Worm (Caenorhabditis elegans) whole organism, mixed stage, embryonic: ENCODE results near the gene srg-16.

ENCODE experiments used
- M03D4.4 ChIP-seq: sonication (generic microtip); optimal IDR thresholded peaks from 2 replicates; lab custom pipeline; 2017; ENCODE audit warnings: mild to moderate bottlenecking, missing genetic modification characterization, missing compliant biosample characterization
- bed-3 ChIP-seq: fragments of 200-800 bp; sonication (Bioruptor generic); optimal IDR thresholded peaks from 3 replicates; lab custom pipeline; 2018; ENCODE audit warnings: mild to moderate bottlenecking, missing genetic modification characterization, moderate library complexity, missing compliant biosample characterization
- blmp-1 ChIP-seq: fragments of 150-350 bp; optimal IDR thresholded peaks from 2 replicates; lab custom pipeline; 2014; ENCODE audit warnings: missing biosample characterization, missing genetic modification characterization
- ceh-39 ChIP-seq: fragments of 150-350 bp; optimal IDR thresholded peaks from 2 replicates; lab custom pipeline; 2014; ENCODE audit warnings: missing biosample characterization, missing genetic modification characterization
- ceh-43 ChIP-seq: fragments of 200-800 bp; sonication (Bioruptor generic); optimal IDR thresholded peaks from 2 replicates; lab custom pipeline; 2018; ENCODE audit warnings: mild to moderate bottlenecking, missing genetic modification characterization, moderate library complexity, missing compliant biosample characterization
- ceh-83 ChIP-seq: fragments of 200-800 bp; sonication (Bioruptor generic); optimal IDR thresholded peaks from 2 replicates; lab custom pipeline; 2018; ENCODE audit warnings: mild to moderate bottlenecking, missing genetic modification characterization, missing compliant biosample characterization
- cnd-1 ChIP-seq: fragments of 200-800 bp; sonication (Bioruptor generic); optimal IDR thresholded peaks from 2 replicates; lab custom pipeline; 2018; ENCODE audit warnings: mild to moderate bottlenecking, missing genetic modification characterization, missing compliant biosample characterization
- drap-1 ChIP-seq: fragments of 200-800 bp; sonication (Bioruptor generic); optimal IDR thresholded peaks from 3 replicates; lab custom pipeline; 2018; ENCODE audit warnings: mild to moderate bottlenecking, missing genetic modification characterization, missing compliant biosample characterization
- elt-1 ChIP-seq: sonication (generic microtip); optimal IDR thresholded peaks from 2 replicates; lab custom pipeline; 2017; ENCODE audit warnings: missing genetic modification characterization, mild to moderate bottlenecking, missing compliant biosample characterization, antibody characterized with exemption, moderate library complexity, borderline replicate concordance; ENCODE audit not compliant: insufficient read depth
- elt-3 ChIP-seq: fragments of 150-350 bp; optimal IDR thresholded peaks from 2 replicates; lab custom pipeline; 2014; ENCODE audit warnings: missing biosample characterization, missing genetic modification characterization
- flh-1 ChIP-seq: fragments of 200-800 bp; sonication (Bioruptor generic); optimal IDR thresholded peaks from 2 replicates; lab custom pipeline; 2018; ENCODE audit warnings: mild to moderate bottlenecking, missing genetic modification characterization, moderate library complexity, missing compliant biosample characterization
- ham-2 ChIP-seq: fragments of 200-800 bp; sonication (Bioruptor generic); optimal IDR thresholded peaks from 2 replicates; lab custom pipeline; 2018; ENCODE audit warnings: mild to moderate bottlenecking, missing genetic modification characterization, missing compliant biosample characterization
- hlh-1 ChIP-seq: fragments of 150-350 bp; optimal IDR thresholded peaks from 2 replicates; lab custom pipeline; 2014; ENCODE audit warnings: missing biosample characterization, missing genetic modification reagents, missing genetic modification characterization
- lin-13 ChIP-seq: fragments of 150-350 bp; optimal IDR thresholded peaks from 2 replicates; lab custom pipeline; 2014; ENCODE audit warnings: missing biosample characterization, missing genetic modification characterization
- lsy-2 ChIP-seq: fragments of 150-350 bp; optimal IDR thresholded peaks from 2 replicates; lab custom pipeline; 2014; ENCODE audit warnings: missing biosample characterization, missing genetic modification characterization
- mab-5 ChIP-seq: fragments of 150-350 bp; optimal IDR thresholded peaks from 2 replicates; lab custom pipeline; 2014; ENCODE audit warnings: missing biosample characterization, missing genetic modification characterization
- mep-1 ChIP-seq: fragments of 150-350 bp; optimal IDR thresholded peaks from 2 replicates; lab custom pipeline; 2017; ENCODE audit warnings: missing biosample characterization, missing genetic modification reagents, missing genetic modification characterization, inconsistent platforms
- mls-2 ChIP-seq: sonication (generic microtip); optimal IDR thresholded peaks from 2 replicates; lab custom pipeline; 2016; ENCODE audit warnings: mild to moderate bottlenecking, missing genetic modification characterization, moderate library complexity, missing compliant biosample characterization
- nhr-12 ChIP-seq: fragments of 150-350 bp; optimal IDR thresholded peaks from 2 replicates; lab custom pipeline; 2014; ENCODE audit warnings: missing biosample characterization, missing genetic modification characterization
- nhr-2 ChIP-seq: fragments of 150-350 bp; optimal IDR thresholded peaks from 2 replicates; lab custom pipeline; 2014; ENCODE audit warnings: missing biosample characterization, missing genetic modification characterization
- nhr-237 ChIP-seq: fragments of 150-350 bp; optimal IDR thresholded peaks from 2 replicates; lab custom pipeline; 2014; ENCODE audit warnings: missing biosample characterization, missing genetic modification characterization
- nhr-28 ChIP-seq: fragments of 150-350 bp; optimal IDR thresholded peaks from 2 replicates; lab custom pipeline; 2014; ENCODE audit warnings: missing biosample characterization, missing genetic modification characterization
- nhr-76 ChIP-seq: sonication (generic microtip); optimal IDR thresholded peaks from 2 replicates; lab custom pipeline; 2017; ENCODE audit warnings: missing biosample characterization, missing genetic modification characterization
- pha-4 ChIP-seq: fragments of 150-350 bp; optimal IDR thresholded peaks from 2 replicates; lab custom pipeline; 2018; ENCODE audit warnings: missing biosample characterization, missing genetic modification reagents, missing genetic modification characterization
- snpc-4 ChIP-seq: fragments of 150-350 bp; optimal IDR thresholded peaks from 2 replicates; lab custom pipeline; 2014; ENCODE audit warnings: missing biosample characterization, missing genetic modification characterization
- sptf-1 ChIP-seq: sonication (generic microtip); optimal IDR thresholded peaks from 2 replicates; lab custom pipeline; 2017; ENCODE audit warnings: mild to moderate bottlenecking, missing genetic modification characterization, moderate library complexity, missing compliant biosample characterization
- tbx-8 ChIP-seq: fragments of 200-800 bp; sonication (Bioruptor generic); optimal IDR thresholded peaks from 2 replicates; lab custom pipeline; 2018; ENCODE audit warnings: mild to moderate bottlenecking, missing genetic modification characterization, moderate library complexity, missing compliant biosample characterization
- unc-120 ChIP-seq: sonication (generic microtip); optimal IDR thresholded peaks from 2 replicates; lab custom pipeline; 2017; ENCODE audit warnings: missing genetic modification characterization, missing compliant biosample characterization; ENCODE audit not compliant: poor library complexity, severe bottlenecking
- unc-62 ChIP-seq: fragments of 150-350 bp; optimal IDR thresholded peaks from 2 replicates; lab custom pipeline; 2014; ENCODE audit warnings: missing biosample characterization, missing genetic modification reagents, missing genetic modification characterization
- zip-8 ChIP-seq: fragments of 150-350 bp; optimal IDR thresholded peaks from 2 replicates; lab custom pipeline; 2014; ENCODE audit warnings: missing biosample characterization, missing genetic modification characterization
- ztf-11 ChIP-seq: fragments of 150-350 bp; optimal IDR thresholded peaks from 2 replicates; lab custom pipeline; 2014; ENCODE audit warnings: missing biosample characterization, missing genetic modification characterization

srg-16 gene

ce11 chrII:12511866-12512265 is 44.9 kb downstream of the srg-16 start, which contains the start of gene srh-73:
TSS of gene srh-73 (plus strand) at chrII:12512166.
- no peak for TF ChIP-seq snpc-4 (tag; lab: Kevin White, UChicago)
- TF ChIP-seq pha-4 (tag; lab: Kevin White, UChicago), result no peak
- no peak for TF ChIP-seq nhr-76
- no peak for TF ChIP-seq cnd-1 (tag; lab: Kevin White, UChicago)
- no peak for TF ChIP-seq nhr-12
- TF ChIP-seq ceh-39 (tag; lab: Kevin White, UChicago), result no peak
- no peak for TF ChIP-seq drap-1
- TF ChIP-seq lin-13 (tag; lab: Kevin White, UChicago), result no peak
- TF ChIP-seq unc-62 (GFP tag; lab: Kevin White, UChicago), result no peak
- TF ChIP-seq M03D4.4 (tag; lab: Kevin White, UChicago), result no peak
- no peak for TF ChIP-seq mls-2 (tag; lab: Kevin White, UChicago)
- no peak for TF ChIP-seq nhr-2 (tag; lab: Kevin White, UChicago)
- TF ChIP-seq elt-1 (tag; lab: Kevin White, UChicago), result no peak
- TF ChIP-seq mep-1 (tag; lab: Kevin White, UChicago), result no peak
- TF ChIP-seq nhr-237 (tag; lab: Kevin White, UChicago), result no peak
- TF ChIP-seq ceh-83 (GFP tag; lab: Kevin White, UChicago), result no peak
- TF ChIP-seq nhr-28 (tag; lab: Kevin White, UChicago), result no peak
- TF ChIP-seq ztf-11 (tag; lab: Kevin White, UChicago), result no peak

ce11 chrII:12514620-12515019 is 47.7 kb downstream of the srg-16 start, which contains the start of gene srh-69:
TSS of gene srh-69 (minus strand) at chrII:12514720.
- no peak for TF ChIP-seq nhr-12

- TF ChIP-seq flh-1 (GFP tag; lab: Kevin White, UChicago) (no peak), nhr-12 (no peak), elt-3 (tag; lab: Kevin White, UChicago) (no peak), zip-8 (tag; lab: Kevin White, UChicago) (no peak), ztf-11 (tag; lab: Kevin White, UChicago) (no peak), ceh-83 (GFP tag; lab: Kevin White, UChicago) (no peak), unc-120 (tag; lab: Kevin White, UChicago) (no peak), mls-2 (tag; lab: Kevin White, UChicago) (no peak), sptf-1 (tag; lab: Kevin White, UChicago) (no peak), mab-5 (no peak), drap-1 (no peak), lsy-2 (tag; lab: Kevin White, UChicago) (no peak), tbx-8 (GFP tag; lab: Kevin White, UChicago) (no peak)
- TF ChIP-seq, all 35 proteins: peak for 0
Observed at ce11 chrII:12516313-12516712, 49.4 kb downstream of the srg-16 start, which contains the start of gene srh-61. TSS of gene srh-61 (minus strand) at chrII:12516413.

- TF ChIP-seq ceh-39 (tag; lab: Kevin White, UChicago) (no peak), nhr-2 (tag; lab: Kevin White, UChicago) (no peak), mep-1 (tag; lab: Kevin White, UChicago) (no peak), unc-62 (GFP tag; lab: Kevin White, UChicago) (no peak), cnd-1 (tag; lab: Kevin White, UChicago) (no peak), bed-3 (GFP tag; lab: Kevin White, UChicago) (no peak), pha-4 (tag; lab: Kevin White, UChicago) (no peak), ceh-43 (GFP tag; lab: Kevin White, UChicago) (no peak), elt-3 (tag; lab: Kevin White, UChicago) (no peak), lin-13 (tag; lab: Kevin White, UChicago) (no peak), ham-2 (GFP tag; lab: Kevin White, UChicago) (no peak), zip-8 (tag; lab: Kevin White, UChicago) (no peak), blmp-1 (tag; lab: Kevin White, UChicago) (no peak), hlh-1 (tag; lab: Kevin White, UChicago) (no peak), flh-1 (GFP tag; lab: Kevin White, UChicago) (no peak), nhr-237 (tag; lab: Kevin White, UChicago) (no peak)
Observed at ce11 chrII:12518008-12518407, 51.1 kb downstream of the srg-16 start.
